Worm (Caenorhabditis elegans) whole organism, L1 larva: ENCODE measurements around the gene ubc-13.

ENCODE experiments used
- C16A3.4 ChIP-seq: fragments of 150-350 bp; optimal IDR thresholded peaks from 2 replicates; lab custom pipeline; 2014; ENCODE audit warnings: missing biosample characterization, missing genetic modification characterization
- ceh-63 ChIP-seq: fragments of 200-800 bp; sonication (Bioruptor generic); optimal IDR thresholded peaks from 2 replicates; lab custom pipeline; 2018; ENCODE audit warnings: mild to moderate bottlenecking, missing genetic modification characterization, missing compliant biosample characterization
- ceh-8 ChIP-seq: fragments of 200-800 bp; sonication (Bioruptor generic); optimal IDR thresholded peaks from 2 replicates; lab custom pipeline; 2018; ENCODE audit warnings: mild to moderate bottlenecking, missing genetic modification characterization, moderate library complexity, missing compliant biosample characterization
- ceh-82 ChIP-seq, 3 experiments: fragments of 150-350 bp in 1 of 3; sonication (generic microtip) in 2 of 3; optimal IDR thresholded peaks; 2 replicates each; lab custom pipeline; 2014 to 2017; ENCODE audit warnings: missing biosample characterization in 3 of 3, missing genetic modification characterization in 3 of 3
- dpl-1 ChIP-seq, 3 experiments: fragments of 150-350 bp in 2 of 3; sonication (generic microtip) in 1 of 3; optimal IDR thresholded peaks; 2 replicates each; lab custom pipeline; 2014 to 2017; ENCODE audit warnings: missing biosample characterization in 3 of 3, missing genetic modification characterization in 3 of 3, missing genetic modification reagents in 3 of 3
- dsc-1 ChIP-seq: sonication (generic microtip); optimal IDR thresholded peaks from 2 replicates; lab custom pipeline; 2016; ENCODE audit warnings: mild to moderate bottlenecking, missing genetic modification characterization, missing compliant biosample characterization
- efl-1 ChIP-seq, 4 experiments: fragments of 150-350 bp; optimal IDR thresholded peaks in 3 of 4; peaks in 1 of 4; 1 replicate in 1 of 4; 2 replicates in 3 of 4; lab custom pipeline; 2014; ENCODE audit warnings: missing biosample characterization in 2 of 4, missing genetic modification characterization in 2 of 4, missing genetic modification reagents in 2 of 4
- elt-3 ChIP-seq, 6 experiments: fragments of 150-350 bp in 1 of 6; sonication (generic microtip); optimal IDR thresholded peaks; 2 replicates each; lab custom pipeline; 2017 to 2018; ENCODE audit warnings: missing biosample characterization in 6 of 6, missing genetic modification characterization in 6 of 6, inconsistent platforms in 1 of 6
- grh-1 ChIP-seq: fragments of 200-800 bp; sonication (Bioruptor generic); IDR thresholded peaks from 2 replicates; pipeline ENCODE4 v1.3.6; 2022; ENCODE audit warnings: missing genetic modification reagents, missing genetic modification characterization, missing compliant biosample characterization
- hlh-17 ChIP-seq: fragments of 200-800 bp; sonication (Bioruptor generic); optimal IDR thresholded peaks from 2 replicates; lab custom pipeline; 2018; ENCODE audit warnings: missing genetic modification characterization, mild to moderate bottlenecking, missing compliant biosample characterization, moderate library complexity, borderline replicate concordance
- hlh-4 ChIP-seq: sonication (generic microtip); optimal IDR thresholded peaks from 2 replicates; lab custom pipeline; 2016; ENCODE audit warnings: mild to moderate bottlenecking, missing genetic modification characterization, missing compliant biosample characterization
- irx-1 ChIP-seq: sonication (generic microtip); optimal IDR thresholded peaks from 2 replicates; lab custom pipeline; 2016; ENCODE audit warnings: missing genetic modification characterization, missing compliant biosample characterization
- isw-1 ChIP-seq: fragments of 200-800 bp; sonication (Bioruptor generic); IDR thresholded peaks from 2 replicates; pipeline ENCODE4 v1.3.6; 2022; ENCODE audit warnings: missing genetic modification characterization, missing compliant biosample characterization
- lin-13 ChIP-seq: fragments of 150-350 bp; optimal IDR thresholded peaks from 2 replicates; lab custom pipeline; 2014; ENCODE audit warnings: missing biosample characterization, missing genetic modification reagents, missing genetic modification characterization
- lin-15B ChIP-seq: fragments of 150-350 bp; sonication (generic microtip); optimal IDR thresholded peaks from 3 replicates; lab custom pipeline; 2014; ENCODE audit warnings: missing biosample characterization, missing genetic modification characterization
- lin-35 ChIP-seq, 2 experiments: fragments of 150-350 bp; optimal IDR thresholded peaks; 2 replicates each; lab custom pipeline; 2014; ENCODE audit warnings: missing biosample characterization in 2 of 2, missing genetic modification characterization in 2 of 2, missing genetic modification reagents in 2 of 2
- lsy-2 ChIP-seq, 2 experiments: fragments of 150-350 bp; optimal IDR thresholded peaks; 2 replicates each; lab custom pipeline; 2014; ENCODE audit warnings: missing biosample characterization in 2 of 2, missing genetic modification characterization in 2 of 2
- mdl-1 ChIP-seq, 2 experiments: fragments of 150-350 bp; optimal IDR thresholded peaks; 2 replicates each; lab custom pipeline; 2014 to 2017; ENCODE audit warnings: missing biosample characterization in 2 of 2, missing genetic modification characterization in 2 of 2, inconsistent platforms in 1 of 2
- nhr-11 ChIP-seq: fragments of 150-350 bp; optimal IDR thresholded peaks from 2 replicates; lab custom pipeline; 2014; ENCODE audit warnings: missing biosample characterization, missing genetic modification characterization
- nhr-12 ChIP-seq: sonication (generic microtip); optimal IDR thresholded peaks from 2 replicates; lab custom pipeline; 2017; ENCODE audit warnings: missing biosample characterization, missing genetic modification characterization
- nhr-28 ChIP-seq: fragments of 150-350 bp; optimal IDR thresholded peaks from 2 replicates; lab custom pipeline; 2014; ENCODE audit warnings: missing biosample characterization, missing genetic modification characterization
- nhr-71 ChIP-seq: sonication (generic microtip); optimal IDR thresholded peaks from 2 replicates; lab custom pipeline; 2016; ENCODE audit warnings: mild to moderate bottlenecking, missing genetic modification characterization, moderate library complexity, missing compliant biosample characterization
- nhr-90 ChIP-seq: sonication (generic microtip); optimal IDR thresholded peaks from 2 replicates; lab custom pipeline; 2016; ENCODE audit warnings: mild to moderate bottlenecking, missing genetic modification characterization, missing compliant biosample characterization; ENCODE audit not compliant: poor library complexity
- pax-3 ChIP-seq: fragments of 200-800 bp; sonication (Bioruptor generic); optimal IDR thresholded peaks from 2 replicates; lab custom pipeline; 2018; ENCODE audit warnings: mild to moderate bottlenecking, missing genetic modification characterization, moderate library complexity, missing compliant biosample characterization
- rnt-1 ChIP-seq: sonication (generic microtip); optimal IDR thresholded peaks from 2 replicates; lab custom pipeline; 2016; ENCODE audit warnings: mild to moderate bottlenecking, missing genetic modification characterization, moderate library complexity, missing compliant biosample characterization
- snu-23 ChIP-seq: sonication (generic microtip); optimal IDR thresholded peaks from 2 replicates; lab custom pipeline; 2016; ENCODE audit warnings: missing genetic modification characterization, missing compliant biosample characterization
- sptf-1 ChIP-seq: fragments of 150-350 bp; optimal IDR thresholded peaks from 2 replicates; lab custom pipeline; 2014; ENCODE audit warnings: missing biosample characterization, missing genetic modification characterization
- tlp-1 ChIP-seq: fragments of 150-350 bp; optimal IDR thresholded peaks from 2 replicates; lab custom pipeline; 2014; ENCODE audit warnings: missing biosample characterization, missing genetic modification characterization
- unc-130 ChIP-seq: fragments of 150-350 bp; optimal IDR thresholded peaks from 2 replicates; lab custom pipeline; 2017; ENCODE audit warnings: missing biosample characterization, missing genetic modification characterization, inconsistent platforms
- unc-30 ChIP-seq: sonication (generic microtip); optimal IDR thresholded peaks from 2 replicates; lab custom pipeline; 2017; ENCODE audit warnings: missing biosample characterization, missing genetic modification characterization
- unc-86 ChIP-seq: sonication (generic microtip); optimal IDR thresholded peaks from 2 replicates; lab custom pipeline; 2016; ENCODE audit warnings: missing genetic modification characterization, missing compliant biosample characterization
- unc-98 ChIP-seq: fragments of 200-800 bp; sonication (Bioruptor generic); IDR thresholded peaks from 2 replicates; pipeline ENCODE4 v1.3.6; 2022; ENCODE audit warnings: missing genetic modification characterization, missing compliant biosample characterization
- zip-4 ChIP-seq: fragments of 200-800 bp; sonication (Bioruptor generic); optimal IDR thresholded peaks from 2 replicates; lab custom pipeline; 2018; ENCODE audit warnings: mild to moderate bottlenecking, missing genetic modification characterization, moderate library complexity, missing compliant biosample characterization
- ztf-11 ChIP-seq, 2 experiments: sonication (generic microtip); optimal IDR thresholded peaks; 2 replicates each; lab custom pipeline; 2016 to 2017; ENCODE audit warnings: missing genetic modification characterization in 2 of 2, missing biosample characterization in 1 of 2, missing compliant biosample characterization in 1 of 2

ubc-13 gene

ce11 chrIV:2890401-2890952 is 35.0 kb downstream of the ubc-13 start, which contains the start of the genes nprt-1 and dib-1 (continued):
- TF ChIP-seq ztf-11 (tag; optimal IDR thresholded peaks at IDR 0.05; lab: Kevin White, UChicago) = no peak
- no peak for TF ChIP-seq ceh-8 (GFP tag; lab: Kevin White, UChicago)
- TF ChIP-seq nhr-12 (tag; lab: Kevin White, UChicago) = no peak
- TF ChIP-seq elt-3 (tag; optimal IDR thresholded peaks at IDR 0.05; lab: Kevin White, UChicago) = no peak
- no peak for TF ChIP-seq sptf-1 (tag; lab: Kevin White, UChicago)
- TF ChIP-seq zip-4 = no peak
- TF ChIP-seq nhr-11 (tag; lab: Kevin White, UChicago) = no peak
- peak; percentile 78 for TF ChIP-seq snu-23 (GFP tag; lab: Kevin White, UChicago)
- peak in 1 of 2 experiments; percentile 16 for TF ChIP-seq mdl-1 (tag; optimal IDR thresholded peaks at IDR 0.05; lab: Kevin White, UChicago)
- peak; percentile 37 for TF ChIP-seq nhr-90 (tag; lab: Kevin White, UChicago)
- peak; percentile 48 for TF ChIP-seq rnt-1 (tag; lab: Kevin White, UChicago)
- no peak for TF ChIP-seq unc-98 (GFP tag; lab: Robert Waterston, UW)

ce11 chrIV:2888496-2889101 is 36.9 kb downstream of the ubc-13 start:
- TF ChIP-seq efl-1 (optimal IDR thresholded peaks at IDR 0.05; lab: Kevin White, UChicago) (no peak), efl-1 (GFP tag; optimal IDR thresholded peaks at IDR 0.05 in 1 of 2; lab: Kevin White, UChicago) (peak in 1 of 2 experiments; percentile 43), hlh-17 (GFP tag; lab: Kevin White, UChicago) (no peak)

DNA sequence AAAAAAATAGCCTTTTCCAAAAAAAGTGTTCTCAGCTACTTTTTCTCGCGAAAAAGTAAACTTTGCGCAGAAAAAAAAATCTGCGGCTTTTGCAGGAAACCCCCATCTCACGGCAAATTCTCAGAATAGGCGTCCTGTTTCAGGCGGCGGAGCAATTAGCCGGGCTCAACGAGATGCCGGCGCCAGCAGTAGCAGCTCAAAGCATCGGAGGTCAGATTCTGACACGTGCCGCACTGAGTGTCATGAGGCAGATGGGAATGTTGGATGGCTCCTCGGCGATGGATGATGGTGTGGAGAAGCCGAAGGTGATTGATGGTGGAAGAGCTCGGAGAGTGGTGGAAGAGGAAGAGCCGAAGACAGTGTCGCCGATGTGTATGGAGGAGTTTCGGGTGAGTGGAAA is 38.2 kb downstream of the ubc-13 start:
- TF ChIP-seq tlp-1 (tag; lab: Kevin White, UChicago) (no peak), irx-1 (no peak), lsy-2 (tag; optimal IDR thresholded peaks at IDR 0.05; lab: Kevin White, UChicago) (no peak), nhr-71 (tag; lab: Kevin White, UChicago) (no peak), unc-86 (peak; percentile 10)
- TF ChIP-seq, all 84 proteins: peak for 1

DNA sequence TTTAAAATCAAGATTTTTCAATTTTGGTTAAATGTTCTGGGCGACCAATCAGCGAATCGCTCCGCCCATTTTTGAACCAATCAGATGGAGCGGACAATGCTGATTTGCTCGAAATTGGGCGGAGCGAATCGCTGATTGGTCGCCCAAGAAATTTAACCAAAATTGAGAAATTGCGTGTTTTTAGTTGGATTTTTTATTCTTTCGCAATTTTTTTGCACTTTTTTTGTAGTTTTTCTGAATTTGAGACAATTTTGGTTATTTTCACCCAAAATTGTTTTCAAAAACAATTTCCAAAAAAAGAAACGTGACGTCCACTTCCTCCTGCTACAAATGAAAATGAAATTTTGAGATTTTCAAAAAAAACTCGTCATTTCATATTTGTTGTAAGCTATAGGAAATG is 38.8 kb downstream of the ubc-13 start, which contains the start of gene dml-1:
TSS of gene dml-1 (plus strand) at position 301 of the 400 bp plus-strand sequence.
- no peak for TF ChIP-seq lin-15B (tag; lab: Kevin White, UChicago)
- TF ChIP-seq unc-98 (GFP tag; lab: Robert Waterston, UW) = no peak
- no peak for TF ChIP-seq unc-86
- no peak for TF ChIP-seq lin-35 (GFP tag; optimal IDR thresholded peaks at IDR 0.05; lab: Kevin White, UChicago)
- TF ChIP-seq unc-30 = no peak
- TF ChIP-seq ztf-11 (tag; optimal IDR thresholded peaks at IDR 0.05; lab: Kevin White, UChicago) = no peak
- no peak for TF ChIP-seq pax-3
- no peak for TF ChIP-seq nhr-71 (tag; lab: Kevin White, UChicago)
- TF ChIP-seq irx-1 = no peak
- no peak for TF ChIP-seq isw-1
- no peak for TF ChIP-seq nhr-28 (tag; lab: Kevin White, UChicago)
- TF ChIP-seq grh-1 (GFP tag; lab: Robert Waterston, UW) = no peak
- TF ChIP-seq hlh-17 (GFP tag; lab: Kevin White, UChicago) = no peak
- TF ChIP-seq lin-13 (GFP tag; lab: Kevin White, UChicago) = no peak
- TF ChIP-seq dpl-1 (GFP tag; optimal IDR thresholded peaks at IDR 0.05; lab: Kevin White, UChicago) = no peak
- no peak for TF ChIP-seq zip-4
- no peak for TF ChIP-seq hlh-4 (tag; lab: Kevin White, UChicago)
- no peak for TF ChIP-seq C16A3.4 (tag; lab: Kevin White, UChicago)
- no peak for TF ChIP-seq ceh-82 (tag; optimal IDR thresholded peaks at IDR 0.05; lab: Kevin White, UChicago)
- TF ChIP-seq, all 84 proteins: peak for 0

- TF ChIP-seq unc-130 (tag; lab: Kevin White, UChicago) = peak; percentile 5
- TF ChIP-seq rnt-1 (tag; lab: Kevin White, UChicago) = peak; percentile 54
- TF ChIP-seq ceh-63 (GFP tag; lab: Kevin White, UChicago) = no peak
- TF ChIP-seq dsc-1 (tag; lab: Kevin White, UChicago) = peak; percentile 38
These were observed 40.2 kb downstream of the ubc-13 start for ce11 chrIV:2885260-2885659.
